Worm (Caenorhabditis elegans) whole organism, L3 larva: ENCODE results near the gene ptp-5.1.

Experiments used
- R02D3.7 ChIP-seq: fragments of 150-350 bp; optimal IDR thresholded peaks from 2 replicates; lab custom pipeline; 2014; ENCODE audit warnings: missing biosample characterization, missing genetic modification characterization
- ZK546.5 ChIP-seq: sonication (generic microtip); optimal IDR thresholded peaks from 2 replicates; lab custom pipeline; 2017; ENCODE audit warnings: missing biosample characterization, missing genetic modification characterization
- egl-27 ChIP-seq: sonication (generic microtip); optimal IDR thresholded peaks from 4 replicates; lab custom pipeline; 2017; ENCODE audit warnings: missing biosample characterization, missing genetic modification reagents, missing genetic modification characterization
- elt-1 ChIP-seq: fragments of 150-350 bp; optimal IDR thresholded peaks from 2 replicates; lab custom pipeline; 2014; ENCODE audit warnings: missing biosample characterization, missing genetic modification characterization
- elt-3 ChIP-seq, 3 experiments: fragments of 150-350 bp in 1 of 3; sonication (generic microtip) in 2 of 3; optimal IDR thresholded peaks; 2 replicates in 2 of 3; 4 replicates in 1 of 3; lab custom pipeline; 2014 to 2017; ENCODE audit warnings: missing biosample characterization in 3 of 3, missing genetic modification characterization in 3 of 3
- fkh-10 ChIP-seq: sonication (generic microtip); optimal IDR thresholded peaks from 2 replicates; lab custom pipeline; 2017; ENCODE audit warnings: missing biosample characterization, missing genetic modification reagents, missing genetic modification characterization
- lsy-12 ChIP-seq: sonication (generic microtip); optimal IDR thresholded peaks from 2 replicates; lab custom pipeline; 2016; ENCODE audit warnings: mild to moderate bottlenecking, missing genetic modification characterization, missing compliant biosample characterization
- nhr-11 ChIP-seq: fragments of 150-350 bp; optimal IDR thresholded peaks from 2 replicates; lab custom pipeline; 2014; ENCODE audit warnings: missing biosample characterization, missing genetic modification characterization
- nhr-43 ChIP-seq: sonication (generic microtip); optimal IDR thresholded peaks from 2 replicates; lab custom pipeline; 2016; ENCODE audit warnings: mild to moderate bottlenecking, missing genetic modification characterization, missing compliant biosample characterization; ENCODE audit not compliant: poor library complexity, severe bottlenecking
- skn-1 ChIP-seq: fragments of 150-350 bp; optimal IDR thresholded peaks from 2 replicates; lab custom pipeline; 2014; ENCODE audit warnings: missing biosample characterization, missing genetic modification characterization
- snpc-4 ChIP-seq: fragments of 150-350 bp; optimal IDR thresholded peaks from 2 replicates; lab custom pipeline; 2014; ENCODE audit warnings: missing biosample characterization, missing genetic modification characterization
- zag-1 ChIP-seq: fragments of 150-350 bp; optimal IDR thresholded peaks from 2 replicates; lab custom pipeline; 2014; ENCODE audit warnings: missing biosample characterization, missing genetic modification characterization
- ztf-4 ChIP-seq: fragments of 150-350 bp; optimal IDR thresholded peaks from 2 replicates; lab custom pipeline; 2014; ENCODE audit warnings: missing biosample characterization, missing genetic modification characterization

- TF ChIP-seq elt-1 (tag; lab: Kevin White, UChicago) (no peak), elt-3 (tag; optimal IDR thresholded peaks at IDR 0.05; lab: Kevin White, UChicago) (no peak), ZK546.5 (tag; lab: Kevin White, UChicago) (no peak), zag-1 (tag; lab: Kevin White, UChicago) (no peak), snpc-4 (tag; lab: Kevin White, UChicago) (no peak), nhr-43 (tag; lab: Kevin White, UChicago) (no peak), lsy-12 (tag; lab: Kevin White, UChicago) (no peak), skn-1 (tag; lab: Kevin White, UChicago) (no peak), R02D3.7 (tag; lab: Kevin White, UChicago) (no peak), ztf-4 (tag; lab: Kevin White, UChicago) (no peak), nhr-11 (tag; lab: Kevin White, UChicago) (no peak), egl-27 (tag; lab: Kevin White, UChicago) (no peak), fkh-10 (no peak)
Observed at ce11 chrIV:5149793-5150192, 16.3 kb upstream of the ptp-5.1 start, which contains the start of gene C24D10.5.
